Worm (Caenorhabditis elegans): ENCODE data around the gene wnk-1.
"Not testable (repeated sequence)": the region's sequence is repeated elsewhere in the genome, so short reads cannot be mapped to it uniquely, and the experiment has no call there.

Gene wnk-1

ce11 chrIV:9245423-9245822 is 45.5 kb downstream of the wnk-1 start, which contains the start of gene Y11D7A.5:
TSS of gene Y11D7A.5 (minus strand) at chrIV:9245523.
- TF ChIP-seq him-1 (tag; optimal IDR thresholded peaks at IDR 0.05) (no peak), W03F9.2 (tag; optimal IDR thresholded peaks at IDR 0.05) (no peak), dao-5 (tag; optimal IDR thresholded peaks at IDR 0.05) (no peak)

ce11 chrIV:9249219-9249618 is 49.3 kb downstream of the wnk-1 start, which contains the start of gene Y11D7A.7:
TSS of gene Y11D7A.7 (plus strand) at chrIV:9249519.
- not testable (repeated sequence) for TF ChIP-seq W03F9.2, him-1, dao-5 (tag; optimal IDR thresholded peaks at IDR 0.05)

ce11 chrIV:9251079-9251478 is 51.2 kb downstream of the wnk-1 start, which contains the start of gene Y11D7A.8:
TSS of gene Y11D7A.8 (plus strand) at chrIV:9251379.
- TF ChIP-seq dao-5 (tag; optimal IDR thresholded peaks at IDR 0.05) (no peak), him-1 (tag; optimal IDR thresholded peaks at IDR 0.05) (no peak), W03F9.2 (tag; optimal IDR thresholded peaks at IDR 0.05) (no peak)

- TF ChIP-seq dao-5 (tag; optimal IDR thresholded peaks at IDR 0.05) (no peak), W03F9.2 (tag; optimal IDR thresholded peaks at IDR 0.05) (no peak), him-1 (tag; optimal IDR thresholded peaks at IDR 0.05) (no peak)
These were observed 56.1 kb downstream of the wnk-1 start, which contains the start of gene Y11D7A.9 for ce11 chrIV:9256017-9256416. TSS of gene Y11D7A.9 (minus strand) at chrIV:9256117.

ce11 chrIV:9256865-9257264 is 57.0 kb downstream of the wnk-1 start:
- TF ChIP-seq W03F9.2 (tag; optimal IDR thresholded peaks at IDR 0.05) (no peak), him-1 (tag; optimal IDR thresholded peaks at IDR 0.05) (no peak), dao-5 (tag; optimal IDR thresholded peaks at IDR 0.05) (no peak)

ce11 chrIV:9258547-9258946 is 58.6 kb downstream of the wnk-1 start:
- TF ChIP-seq W03F9.2 (tag; optimal IDR thresholded peaks at IDR 0.05) (no peak), dao-5 (tag; optimal IDR thresholded peaks at IDR 0.05) (no peak), him-1 (tag; optimal IDR thresholded peaks at IDR 0.05) (no peak)

- no peak for TF ChIP-seq him-1 (tag; optimal IDR thresholded peaks at IDR 0.05)
- TF ChIP-seq W03F9.2 (tag; optimal IDR thresholded peaks at IDR 0.05), result no peak
- no peak for TF ChIP-seq dao-5 (tag; optimal IDR thresholded peaks at IDR 0.05)
These were observed 59.8 kb downstream of the wnk-1 start, which contains the start of gene Y11D7A.10 for ce11 chrIV:9259687-9260086. TSS of gene Y11D7A.10 (minus strand) at chrIV:9259768.

ce11 chrIV:9260334-9260733 is 60.4 kb downstream of the wnk-1 start:
- TF ChIP-seq dao-5 (tag; optimal IDR thresholded peaks at IDR 0.05) (no peak), him-1 (tag; optimal IDR thresholded peaks at IDR 0.05) (no peak), W03F9.2 (tag; optimal IDR thresholded peaks at IDR 0.05) (peak; percentile 17)

- TF ChIP-seq W03F9.2 (tag; optimal IDR thresholded peaks at IDR 0.05), result no peak
- no peak for TF ChIP-seq him-1 (tag; optimal IDR thresholded peaks at IDR 0.05)
- TF ChIP-seq dao-5 (tag; optimal IDR thresholded peaks at IDR 0.05), result no peak
These were observed 60.9 kb downstream of the wnk-1 start for ce11 chrIV:9260826-9261225.

ce11 chrIV:9261687-9262086 is 61.8 kb downstream of the wnk-1 start, which contains the start of gene col-120:
TSS of gene col-120 (minus strand) at chrIV:9261787.
- no peak for TF ChIP-seq W03F9.2 (tag; optimal IDR thresholded peaks at IDR 0.05)
- TF ChIP-seq dao-5 (tag; optimal IDR thresholded peaks at IDR 0.05), result no peak
- no peak for TF ChIP-seq him-1 (tag; optimal IDR thresholded peaks at IDR 0.05)

All from whole organism, L4/young adult.